Fruit fly (Drosophila melanogaster) whole organism, prepupa: Measurements from ENCODE around the gene sac.

ENCODE experiments used
- Blimp-1 ChIP-seq: fragments of 200-800 bp; sonication (Bioruptor generic); optimal IDR thresholded peaks from 3 replicates; lab custom pipeline; 2017; ENCODE audit warnings: missing biosample characterization, missing genetic modification characterization, mild to moderate bottlenecking, moderate library complexity, missing genetic modification reagents
- CG10631 ChIP-seq: fragments of 200-800 bp; sonication (Bioruptor generic); optimal IDR thresholded peaks from 2 replicates; lab custom pipeline; 2016; ENCODE audit warnings: missing biosample characterization, missing genetic modification characterization
- CG10669 ChIP-seq: fragments of 200-800 bp; sonication (Bioruptor generic); optimal IDR thresholded peaks from 3 replicates; lab custom pipeline; 2018; ENCODE audit warnings: missing biosample characterization, mild to moderate bottlenecking, missing genetic modification characterization, moderate library complexity
- CG11294 ChIP-seq: fragments of 200-800 bp; sonication (Bioruptor generic); IDR thresholded peaks from 2 replicates; pipeline ENCODE4 v1.3.6; 2022; ENCODE audit warnings: missing biosample characterization, missing genetic modification characterization
- CG15336 ChIP-seq: fragments of 200-800 bp; sonication (Bioruptor generic); IDR thresholded peaks from 2 replicates; pipeline ENCODE4 v1.3.6; 2022; ENCODE audit warnings: missing biosample characterization, missing genetic modification characterization
- CG16779 ChIP-seq: fragments of 200-800 bp; sonication (Bioruptor generic); optimal IDR thresholded peaks from 3 replicates; lab custom pipeline; 2017; ENCODE audit warnings: missing biosample characterization, mild to moderate bottlenecking, missing genetic modification characterization
- CG3032 ChIP-seq: fragments of 200-800 bp; optimal IDR thresholded peaks from 2 replicates; lab custom pipeline; 2019; ENCODE audit warnings: missing biosample characterization, mild to moderate bottlenecking, missing genetic modification characterization, moderate library complexity
- CG32006 ChIP-seq: fragments of 200-800 bp; sonication (Bioruptor generic); optimal IDR thresholded peaks from 3 replicates; lab custom pipeline; 2017; ENCODE audit warnings: missing biosample characterization, mild to moderate bottlenecking, missing genetic modification characterization
- CG34406 ChIP-seq: fragments of 200-800 bp; sonication (Bioruptor generic); optimal IDR thresholded peaks from 3 replicates; lab custom pipeline; 2016; ENCODE audit warnings: missing biosample characterization, missing genetic modification characterization
- CG4318 ChIP-seq: fragments of 200-800 bp; sonication (Bioruptor generic); optimal IDR thresholded peaks from 3 replicates; lab custom pipeline; 2017; ENCODE audit warnings: missing biosample characterization, mild to moderate bottlenecking, missing genetic modification characterization
- CG6163 ChIP-seq: fragments of 200-800 bp; sonication (Bioruptor generic); IDR thresholded peaks from 3 replicates; pipeline ENCODE4 v1.3.6; 2022; ENCODE audit warnings: missing biosample characterization, missing genetic modification characterization
- CG6276 ChIP-seq: fragments of 200-800 bp; sonication (Bioruptor generic); optimal IDR thresholded peaks from 2 replicates; lab custom pipeline; 2017; ENCODE audit warnings: missing biosample characterization, mild to moderate bottlenecking, missing genetic modification characterization
- CG6792 ChIP-seq: fragments of 200-800 bp; sonication (Bioruptor generic); optimal IDR thresholded peaks from 3 replicates; lab custom pipeline; 2016; ENCODE audit warnings: missing biosample characterization, missing genetic modification characterization
- CG6854 ChIP-seq: fragments of 200-800 bp; sonication (Bioruptor generic); optimal IDR thresholded peaks from 2 replicates; lab custom pipeline; 2017; ENCODE audit warnings: missing biosample characterization, mild to moderate bottlenecking, missing genetic modification characterization
- CG8119 ChIP-seq: fragments of 200-800 bp; sonication (Bioruptor generic); IDR thresholded peaks from 3 replicates; pipeline ENCODE4 v1.3.6; 2022; ENCODE audit warnings: missing biosample characterization, missing genetic modification characterization
- CG8632 ChIP-seq: fragments of 200-800 bp; sonication (Bioruptor generic); optimal IDR thresholded peaks from 3 replicates; lab custom pipeline; 2016; ENCODE audit warnings: missing biosample characterization, missing genetic modification characterization
- CG9139 ChIP-seq: fragments of 200-800 bp; sonication (Bioruptor generic); optimal IDR thresholded peaks from 3 replicates; lab custom pipeline; 2017; ENCODE audit warnings: missing biosample characterization, mild to moderate bottlenecking, missing genetic modification characterization
- Eip75B ChIP-seq: fragments of 200-800 bp; sonication (Bioruptor generic); optimal IDR thresholded peaks from 3 replicates; lab custom pipeline; 2016; ENCODE audit warnings: missing biosample characterization, missing genetic modification characterization
- Eip78C ChIP-seq: fragments of 200-800 bp; sonication (Bioruptor generic); peaks from one replicate; lab custom pipeline; 2016; ENCODE audit warnings: missing biosample characterization, missing genetic modification characterization
- Eip93F ChIP-seq: fragments of 200-800 bp; sonication (Bioruptor generic); optimal IDR thresholded peaks from 2 replicates; lab custom pipeline; 2016; ENCODE audit warnings: missing biosample characterization, mild to moderate bottlenecking, missing genetic modification characterization
- Ets21C ChIP-seq: fragments of 200-800 bp; sonication (Bioruptor generic); optimal IDR thresholded peaks from 3 replicates; lab custom pipeline; 2016; ENCODE audit warnings: missing biosample characterization, missing genetic modification characterization
- Ets96B ChIP-seq: fragments of 200-800 bp; optimal IDR thresholded peaks from 2 replicates; lab custom pipeline; 2019; ENCODE audit warnings: missing biosample characterization, mild to moderate bottlenecking, missing genetic modification characterization, moderate library complexity
- Gug ChIP-seq: fragments of 200-800 bp; sonication (Bioruptor generic); IDR thresholded peaks from 2 replicates; pipeline ENCODE4 v1.3.6; 2022; ENCODE audit warnings: missing biosample characterization, missing genetic modification characterization
- Hr38 ChIP-seq: sonication (Bioruptor generic); optimal IDR thresholded peaks from 2 replicates; lab custom pipeline; 2016; ENCODE audit warnings: missing biosample characterization, missing genetic modification characterization
- Hr39 ChIP-seq: fragments of 200-800 bp; sonication (Bioruptor generic); optimal IDR thresholded peaks from 2 replicates; lab custom pipeline; 2016; ENCODE audit warnings: missing biosample characterization, missing genetic modification characterization
- Hr4 ChIP-seq: fragments of 200-800 bp; sonication (Bioruptor generic); optimal IDR thresholded peaks from 3 replicates; lab custom pipeline; 2016; ENCODE audit warnings: missing biosample characterization, missing genetic modification characterization
- Lpt ChIP-seq: fragments of 200-800 bp; sonication (Bioruptor generic); optimal IDR thresholded peaks from 3 replicates; lab custom pipeline; 2016; ENCODE audit warnings: missing biosample characterization, missing genetic modification characterization
- Met ChIP-seq: fragments of 200-800 bp; sonication (Bioruptor generic); optimal IDR thresholded peaks from 3 replicates; lab custom pipeline; 2016; ENCODE audit warnings: missing biosample characterization, missing genetic modification characterization
- OdsH ChIP-seq: fragments of 200-800 bp; sonication (Bioruptor generic); optimal IDR thresholded peaks from 3 replicates; lab custom pipeline; 2016; ENCODE audit warnings: missing biosample characterization, missing genetic modification characterization
- Sox102F ChIP-seq: fragments of 200-800 bp; sonication (Bioruptor generic); optimal IDR thresholded peaks from 2 replicates; lab custom pipeline; 2016; ENCODE audit warnings: missing biosample characterization, mild to moderate bottlenecking, missing genetic modification characterization
- Sox14 ChIP-seq: fragments of 200-800 bp; sonication (Bioruptor generic); optimal IDR thresholded peaks from 3 replicates; lab custom pipeline; 2016; ENCODE audit warnings: missing biosample characterization, missing genetic modification characterization
- Sox15 ChIP-seq: fragments of 200-800 bp; sonication (Bioruptor generic); optimal IDR thresholded peaks from 3 replicates; lab custom pipeline; 2016; ENCODE audit warnings: missing biosample characterization, missing genetic modification characterization
- achi ChIP-seq: fragments of 200-800 bp; sonication (Bioruptor generic); optimal IDR thresholded peaks from 3 replicates; lab custom pipeline; 2016; ENCODE audit warnings: missing biosample characterization, missing genetic modification characterization
- acj6 ChIP-seq: fragments of 200-800 bp; sonication (Bioruptor generic); optimal IDR thresholded peaks from 3 replicates; lab custom pipeline; 2016; ENCODE audit warnings: missing biosample characterization, missing genetic modification characterization
- cyc ChIP-seq: fragments of 200-800 bp; sonication (Bioruptor generic); optimal IDR thresholded peaks from 3 replicates; lab custom pipeline; 2016; ENCODE audit warnings: missing biosample characterization, missing genetic modification characterization
- dac ChIP-seq: fragments of 200-800 bp; sonication (Bioruptor generic); optimal IDR thresholded peaks from 2 replicates; lab custom pipeline; 2017; ENCODE audit warnings: missing biosample characterization, mild to moderate bottlenecking, missing genetic modification characterization
- dsx ChIP-seq: fragments of 200-800 bp; optimal IDR thresholded peaks from 3 replicates; lab custom pipeline; 2019; ENCODE audit warnings: missing biosample characterization, mild to moderate bottlenecking, missing genetic modification characterization, moderate library complexity; ENCODE audit not compliant: poor library complexity, severe bottlenecking
- esn ChIP-seq: fragments of 200-800 bp; sonication (Bioruptor generic); optimal IDR thresholded peaks from 2 replicates; lab custom pipeline; 2016; ENCODE audit warnings: missing biosample characterization, mild to moderate bottlenecking, missing genetic modification characterization, moderate library complexity
- fd59A ChIP-seq: fragments of 200-800 bp; sonication (Bioruptor generic); optimal IDR thresholded peaks from 2 replicates; lab custom pipeline; 2017; ENCODE audit warnings: missing biosample characterization, mild to moderate bottlenecking, missing genetic modification characterization, missing genetic modification reagents
- fd85E ChIP-seq: fragments of 200-800 bp; sonication (Bioruptor generic); optimal IDR thresholded peaks from 3 replicates; lab custom pipeline; 2016; ENCODE audit warnings: missing biosample characterization, missing genetic modification characterization
- fkh ChIP-seq: fragments of 200-800 bp; sonication (Bioruptor generic); optimal IDR thresholded peaks from 3 replicates; lab custom pipeline; 2017; ENCODE audit warnings: missing biosample characterization, mild to moderate bottlenecking, missing genetic modification characterization, moderate library complexity
- lz ChIP-seq: fragments of 200-800 bp; sonication (Bioruptor generic); optimal IDR thresholded peaks from 3 replicates; lab custom pipeline; 2016; ENCODE audit warnings: missing biosample characterization, missing genetic modification characterization
- net ChIP-seq: fragments of 200-800 bp; sonication (Bioruptor generic); optimal IDR thresholded peaks from 3 replicates; lab custom pipeline; 2016; ENCODE audit warnings: missing biosample characterization, missing genetic modification characterization
- pdm3 ChIP-seq: fragments of 200-800 bp; sonication (Bioruptor generic); optimal IDR thresholded peaks from 3 replicates; lab custom pipeline; 2016; ENCODE audit warnings: missing biosample characterization, missing genetic modification characterization
- salr ChIP-seq, 2 experiments: fragments of 200-800 bp; sonication (Bioruptor generic); optimal IDR thresholded peaks; 3 replicates each; lab custom pipeline; 2016 to 2018; ENCODE audit warnings: missing biosample characterization in 2 of 2, missing genetic modification characterization in 2 of 2, mild to moderate bottlenecking in 1 of 2
- spab ChIP-seq: fragments of 200-800 bp; sonication (Bioruptor generic); optimal IDR thresholded peaks from 2 replicates; lab custom pipeline; 2017; ENCODE audit warnings: missing biosample characterization, mild to moderate bottlenecking, missing genetic modification characterization, missing genetic modification reagents
- ss ChIP-seq, 2 experiments: fragments of 200-800 bp; sonication (Bioruptor generic); optimal IDR thresholded peaks; 2 replicates in 1 of 2; 3 replicates in 1 of 2; lab custom pipeline; 2017 to 2018; ENCODE audit warnings: mild to moderate bottlenecking in 2 of 2, missing biosample characterization in 2 of 2, missing genetic modification characterization in 2 of 2, moderate library complexity in 1 of 2
- topi ChIP-seq: fragments of 200-800 bp; sonication (Bioruptor generic); optimal IDR thresholded peaks from 3 replicates; lab custom pipeline; 2016; ENCODE audit warnings: missing biosample characterization, missing genetic modification characterization
- vri ChIP-seq: fragments of 200-800 bp; sonication (Bioruptor generic); optimal IDR thresholded peaks from 3 replicates; lab custom pipeline; 2016; ENCODE audit warnings: missing biosample characterization, mild to moderate bottlenecking, missing genetic modification characterization

The sac gene

dm6 chr3R:4480512-4480911 is at the start of gene sac:
sac (plus strand) TSS chr3R:4480812.
- TF ChIP-seq CG6792, result no peak
- TF ChIP-seq Eip75B (GFP tag; lab: Kevin White, UChicago), result no peak
- TF ChIP-seq fkh, result no peak
- TF ChIP-seq CG8632 (GFP tag; lab: Kevin White, UChicago), result no peak
- TF ChIP-seq Eip93F (GFP tag; lab: Kevin White, UChicago), result no peak
- no peak for TF ChIP-seq CG4318 (GFP tag; lab: Kevin White, UChicago)
- TF ChIP-seq Ets21C (GFP tag; lab: Kevin White, UChicago), result no peak
- TF ChIP-seq CG3032 (tag; lab: Kevin White, UChicago), result no peak
- TF ChIP-seq Hr38 (GFP tag; lab: Kevin White, UChicago), result no peak

dm6 chr3R:4433441-4434077 is 47.1 kb upstream of the sac start, which contains the start of the genes eIF3a and CG1074:
eIF3a (minus strand) TSS chr3R:4433895.
CG1074 (plus strand) TSS chr3R:4433965.
- TF ChIP-seq Sox14 (no peak), Sox102F (GFP tag; lab: Kevin White, UChicago) (no peak), Gug (GFP tag; lab: Robert Waterston, UW) (no peak), Hr39 (GFP tag; lab: Kevin White, UChicago) (no peak), topi (GFP tag; lab: Kevin White, UChicago) (no peak), spab (no peak), CG10631 (GFP tag; lab: Kevin White, UChicago) (no peak), lz (GFP tag; lab: Kevin White, UChicago) (peak; percentile 64), CG11294 (GFP tag; lab: Robert Waterston, UW) (no peak), Eip78C (GFP tag; lab: Kevin White, UChicago) (peak; percentile 87), Sox15 (GFP tag; lab: Kevin White, UChicago) (peak; percentile 7), pdm3 (no peak), CG6163 (GFP tag; lab: Robert Waterston, UW) (peak; percentile 77; the same call in 2 of the 3 replicates), CG6276 (GFP tag; lab: Kevin White, UChicago) (no peak), vri (no peak), fkh (no peak), fd59A (GFP tag; lab: Kevin White, UChicago) (peak; percentile 7), CG34406 (GFP tag; lab: Kevin White, UChicago) (no peak), CG6854 (GFP tag; lab: Kevin White, UChicago) (peak; percentile 85), ss (GFP tag; optimal IDR thresholded peaks at IDR 0.05; lab: Kevin White, UChicago) (no peak), CG4318 (GFP tag; lab: Kevin White, UChicago) (no peak), esn (GFP tag; lab: Kevin White, UChicago) (peak; percentile 75), net (GFP tag; lab: Kevin White, UChicago) (no peak), CG16779 (no peak), Ets21C (GFP tag; lab: Kevin White, UChicago) (no peak), Blimp-1 (GFP tag; lab: Kevin White, UChicago) (no peak), CG8119 (no peak), Met (GFP tag; lab: Kevin White, UChicago) (no peak), CG9139 (GFP tag; lab: Kevin White, UChicago) (no peak), dac (GFP tag; lab: Kevin White, UChicago) (no peak), CG8632 (GFP tag; lab: Kevin White, UChicago) (no peak), Ets96B (tag; lab: Kevin White, UChicago) (peak; percentile 18), achi (GFP tag; lab: Kevin White, UChicago) (no peak), salr (GFP tag; optimal IDR thresholded peaks at IDR 0.05; lab: Kevin White, UChicago) (peak in 1 of 2 experiments; percentile 19), CG15336 (GFP tag; lab: Robert Waterston, UW) (no peak), OdsH (GFP tag; lab: Kevin White, UChicago) (no peak), Lpt (GFP tag; lab: Kevin White, UChicago) (no peak), cyc (no peak), CG3032 (tag; lab: Kevin White, UChicago) (peak; percentile 52), dsx (GFP tag; lab: Kevin White, UChicago) (no peak), fd85E (no peak), CG32006 (GFP tag; lab: Kevin White, UChicago) (no peak), Hr4 (GFP tag; lab: Kevin White, UChicago) (no peak), CG10669 (GFP tag; lab: Kevin White, UChicago) (no peak), acj6 (GFP tag; lab: Kevin White, UChicago) (no peak)
